Worm (Caenorhabditis elegans) whole organism, early embryonic: ENCODE results near the gene wars-1.

Source experiments
- B0310.2 ChIP-seq: sonication (generic microtip); optimal IDR thresholded peaks from 2 replicates; lab custom pipeline; 2016; ENCODE audit warnings: mild to moderate bottlenecking, missing genetic modification characterization, missing compliant biosample characterization
- F13C5.2 ChIP-seq: sonication (generic microtip); optimal IDR thresholded peaks from 2 replicates; lab custom pipeline; 2017; ENCODE audit warnings: mild to moderate bottlenecking, missing genetic modification characterization, inconsistent platforms, missing compliant biosample characterization
- aly-1 ChIP-seq: sonication (generic microtip); optimal IDR thresholded peaks from 2 replicates; lab custom pipeline; 2016; ENCODE audit warnings: missing genetic modification characterization, missing compliant biosample characterization
- ama-1 ChIP-seq: fragments of 150-350 bp; optimal IDR thresholded peaks from 2 replicates; lab custom pipeline; 2014
- ceh-13 ChIP-seq: fragments of 200-800 bp; sonication (Bioruptor generic); optimal IDR thresholded peaks from 2 replicates; lab custom pipeline; 2018; ENCODE audit warnings: mild to moderate bottlenecking, missing genetic modification characterization, missing compliant biosample characterization
- ceh-36 ChIP-seq: sonication (generic microtip); optimal IDR thresholded peaks from 2 replicates; lab custom pipeline; 2016; ENCODE audit warnings: missing genetic modification characterization, inconsistent platforms, missing compliant biosample characterization
- ets-7 ChIP-seq: sonication (generic microtip); optimal IDR thresholded peaks from 2 replicates; lab custom pipeline; 2016; ENCODE audit warnings: missing genotype, missing genetic modification characterization, missing compliant biosample characterization
- flt-1 ChIP-seq: fragments of 200-800 bp; sonication (Bioruptor generic); IDR thresholded peaks from 2 replicates; pipeline ENCODE4 v1.3.6; 2022; ENCODE audit warnings: missing genetic modification characterization, missing compliant biosample characterization
- hmbx-1 ChIP-seq: sonication (generic microtip); optimal IDR thresholded peaks from 2 replicates; lab custom pipeline; 2016; ENCODE audit warnings: mild to moderate bottlenecking, missing genetic modification characterization, missing compliant biosample characterization
- hmg-4 ChIP-seq: fragments of 200-800 bp; sonication (Bioruptor generic); optimal IDR thresholded peaks from 2 replicates; lab custom pipeline; 2018; ENCODE audit warnings: mild to moderate bottlenecking, missing genetic modification characterization, missing compliant biosample characterization
- hnd-1 ChIP-seq: sonication (generic microtip); optimal IDR thresholded peaks from 2 replicates; lab custom pipeline; 2016; ENCODE audit warnings: missing genetic modification characterization, missing compliant biosample characterization
- pes-1 ChIP-seq: fragments of 200-800 bp; sonication (Bioruptor generic); IDR thresholded peaks from 2 replicates; pipeline ENCODE4 v1.3.6; 2022; ENCODE audit warnings: missing genetic modification reagents, missing genetic modification characterization, missing compliant biosample characterization
- scrt-1 ChIP-seq: fragments of 200-800 bp; sonication (Bioruptor generic); IDR thresholded peaks from 2 replicates; pipeline ENCODE4 v1.3.6; 2022; ENCODE audit warnings: missing genetic modification characterization, missing compliant biosample characterization
- sea-1 ChIP-seq: fragments of 200-800 bp; sonication (Bioruptor generic); conservative IDR thresholded peaks from 2 replicates; pipeline ENCODE4 v1.3.6; 2022; ENCODE audit warnings: missing genetic modification characterization, missing compliant biosample characterization
- tbx-11 ChIP-seq: fragments of 200-800 bp; sonication (Bioruptor generic); IDR thresholded peaks from 2 replicates; pipeline ENCODE4 v1.3.6; 2022; ENCODE audit warnings: missing genetic modification characterization, missing compliant biosample characterization
- tbx-37 ChIP-seq: fragments of 200-800 bp; sonication (Bioruptor generic); conservative IDR thresholded peaks from 2 replicates; pipeline ENCODE4 v1.3.6; 2022; ENCODE audit warnings: missing genetic modification reagents, missing genetic modification characterization, missing compliant biosample characterization
- tra-4 ChIP-seq: sonication (generic microtip); optimal IDR thresholded peaks from 2 replicates; lab custom pipeline; 2017; ENCODE audit warnings: missing genetic modification characterization, missing compliant biosample characterization

The wars-1 gene

DNA sequence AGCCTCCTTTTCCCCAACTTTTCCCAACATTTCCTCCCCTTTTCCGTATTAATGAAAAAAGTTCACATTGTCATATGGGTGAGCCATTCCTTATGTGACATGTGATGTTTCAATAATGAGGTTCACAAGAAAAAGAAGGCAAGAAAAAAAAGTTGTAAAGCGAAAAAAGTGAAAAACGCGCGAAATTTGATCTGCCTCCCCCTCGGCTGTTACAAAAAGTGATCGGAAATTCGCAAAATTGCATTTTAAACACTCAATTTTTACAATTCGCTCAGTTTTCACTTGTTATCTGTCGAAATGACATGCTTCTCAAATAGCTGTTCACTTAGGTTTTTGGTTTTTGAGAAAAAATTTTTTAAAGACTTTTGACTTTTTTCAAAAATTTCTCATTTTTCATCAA, 37.5 kb downstream of the wars-1 start:
- TF ChIP-seq ets-7 (tag; lab: Kevin White, UChicago), result no peak
- no peak for TF ChIP-seq aly-1
- no peak for TF ChIP-seq tbx-37
- no peak for TF ChIP-seq ama-1
- TF ChIP-seq B0310.2, result no peak

DNA sequence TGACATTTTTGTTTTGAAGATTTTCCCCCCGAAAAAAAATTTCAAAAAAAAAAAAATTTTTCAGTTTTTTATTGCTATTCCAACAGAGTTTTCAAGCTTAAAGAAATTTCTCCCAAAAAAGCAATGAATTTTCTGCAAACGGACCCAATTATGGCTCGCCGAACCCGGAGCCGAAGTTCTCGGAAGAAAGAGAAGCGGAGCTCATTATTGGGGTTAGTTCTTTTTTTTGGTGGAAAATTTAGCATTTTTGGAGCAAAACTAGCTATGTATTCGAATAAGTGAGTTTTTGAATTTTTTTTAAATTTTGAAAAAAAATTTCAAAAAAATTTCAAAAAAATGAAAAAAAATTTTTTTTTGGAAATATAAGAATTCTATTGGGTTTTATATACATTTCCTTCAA, 39.4 kb downstream of the wars-1 start, which contains the start of gene ncs-5:
Gene ncs-5, plus strand, starts transcription at position 124 of the 400 bp plus-strand sequence.
- TF ChIP-seq hnd-1, result no peak
- no peak for TF ChIP-seq sea-1 (GFP tag; lab: Robert Waterston, UW)
- TF ChIP-seq scrt-1 (GFP tag; lab: Robert Waterston, UW), result no peak
- TF ChIP-seq aly-1, result no peak
- TF ChIP-seq ets-7 (tag; lab: Kevin White, UChicago), result no peak
- no peak for TF ChIP-seq flt-1 (GFP tag; lab: Robert Waterston, UW)
- no peak for TF ChIP-seq F13C5.2 (tag; lab: Kevin White, UChicago)
- TF ChIP-seq tbx-11 (GFP tag; lab: Robert Waterston, UW), result no peak
- no peak for TF ChIP-seq pes-1 (GFP tag; lab: Robert Waterston, UW)
- no peak for TF ChIP-seq hmbx-1 (tag; lab: Kevin White, UChicago)
- TF ChIP-seq ama-1, result no peak
- TF ChIP-seq ceh-36, result no peak
- no peak for TF ChIP-seq ceh-13 (GFP tag; lab: Kevin White, UChicago)
- no peak for TF ChIP-seq tra-4 (tag; lab: Kevin White, UChicago)
- TF ChIP-seq tbx-37, result no peak
- no peak for TF ChIP-seq B0310.2

DNA sequence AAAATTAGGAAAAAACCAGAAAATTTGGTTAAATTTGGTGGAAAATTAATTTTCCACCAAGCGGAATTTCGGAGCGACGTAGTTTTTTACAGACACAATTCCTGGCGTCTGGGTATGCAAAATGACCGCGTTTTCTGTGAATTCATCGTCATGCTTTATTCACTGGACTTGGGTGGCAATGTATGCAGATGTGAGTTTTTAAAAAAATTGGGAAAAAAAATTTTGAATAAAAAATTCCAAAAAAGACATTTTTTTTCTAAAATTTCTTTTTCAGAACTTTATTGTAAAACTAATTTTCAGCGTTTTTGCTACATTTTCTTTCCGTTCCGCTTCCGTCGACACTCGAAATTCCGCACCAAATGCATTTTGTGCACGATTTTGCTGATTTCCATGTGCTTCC, 47.7 kb downstream of the wars-1 start, which contains the start of gene C54E10.7:
Gene C54E10.7, plus strand, starts transcription at position 301 of the 400 bp plus-strand sequence.
- TF ChIP-seq ceh-36 (no peak), flt-1 (GFP tag; lab: Robert Waterston, UW) (no peak), F13C5.2 (tag; lab: Kevin White, UChicago) (no peak), hmbx-1 (tag; lab: Kevin White, UChicago) (no peak), tra-4 (tag; lab: Kevin White, UChicago) (no peak)

DNA sequence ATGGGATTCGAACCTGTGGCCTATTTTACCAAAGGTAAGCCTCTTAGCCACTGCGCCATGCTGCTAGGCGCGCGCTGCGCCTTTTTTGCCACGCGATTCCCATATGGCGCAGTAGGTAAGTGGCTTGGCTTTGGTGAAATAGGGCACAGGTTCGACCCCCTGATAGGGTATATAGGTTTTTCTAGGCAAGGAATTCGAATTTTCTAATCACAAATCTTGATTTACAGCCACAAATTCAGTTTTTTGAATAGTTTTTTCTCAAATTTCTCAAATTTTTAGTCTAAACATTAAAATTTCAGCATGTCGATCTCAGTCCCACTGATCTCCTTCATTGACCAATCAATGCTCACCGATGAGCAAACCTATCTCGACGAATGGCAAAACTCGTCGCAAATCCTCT, 48.3 kb downstream of the wars-1 start, which contains the start of gene C54E10.3:
Gene C54E10.3, plus strand, starts transcription at position 301 of the 400 bp plus-strand sequence.
- TF ChIP-seq flt-1 (GFP tag; lab: Robert Waterston, UW) (no peak), hmg-4 (GFP tag; lab: Kevin White, UChicago) (no peak), ceh-36 (no peak), aly-1 (no peak)

DNA sequence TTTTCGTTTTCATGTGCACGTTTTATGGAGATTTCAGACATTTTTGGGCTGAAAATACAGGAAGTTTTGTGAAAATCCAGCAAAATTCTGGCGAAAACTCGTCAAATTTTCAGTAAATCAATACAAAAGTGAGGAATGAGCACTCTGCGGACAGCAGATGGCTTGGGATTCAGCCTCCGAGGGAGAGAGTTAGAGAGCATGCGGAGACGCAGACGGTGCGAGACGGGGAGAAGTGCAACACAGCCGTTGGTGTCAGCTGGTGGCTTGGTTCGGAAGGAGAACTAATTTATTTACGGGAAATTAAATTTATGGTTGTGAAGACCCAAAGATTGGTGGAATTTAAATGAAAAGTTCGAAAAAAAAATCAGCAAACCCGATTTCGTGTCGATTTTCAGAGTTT, 50.4 kb downstream of the wars-1 start, which contains the start of gene C54E10.6:
Gene C54E10.6, minus strand, starts transcription at position 109 of the 400 bp plus-strand sequence.
- TF ChIP-seq F13C5.2 (tag; lab: Kevin White, UChicago) (peak; percentile 43), flt-1 (GFP tag; lab: Robert Waterston, UW) (no peak)

DNA sequence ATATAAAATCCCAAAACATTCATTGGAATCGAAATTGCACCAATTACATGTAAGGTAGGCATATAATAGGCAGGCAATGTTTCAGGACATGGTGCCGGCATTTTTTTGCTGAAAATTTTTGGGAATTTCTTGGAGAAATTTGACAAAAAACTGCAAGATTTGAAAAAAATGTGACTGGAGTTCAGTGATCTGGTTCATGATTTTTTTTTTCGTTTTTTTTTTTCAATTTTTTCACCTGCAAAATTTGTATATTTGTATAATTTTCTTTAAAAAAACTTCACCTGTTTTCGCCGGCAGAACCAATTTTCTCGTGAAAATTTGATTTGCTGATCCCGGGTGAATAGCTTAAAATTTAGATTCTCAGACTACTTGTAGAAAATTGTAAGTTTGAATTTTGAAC, 52.6 kb downstream of the wars-1 start, which contains the start of gene sri-10:
Gene sri-10, minus strand, starts transcription at position 101 of the 400 bp plus-strand sequence.
- TF ChIP-seq aly-1, result no peak

DNA sequence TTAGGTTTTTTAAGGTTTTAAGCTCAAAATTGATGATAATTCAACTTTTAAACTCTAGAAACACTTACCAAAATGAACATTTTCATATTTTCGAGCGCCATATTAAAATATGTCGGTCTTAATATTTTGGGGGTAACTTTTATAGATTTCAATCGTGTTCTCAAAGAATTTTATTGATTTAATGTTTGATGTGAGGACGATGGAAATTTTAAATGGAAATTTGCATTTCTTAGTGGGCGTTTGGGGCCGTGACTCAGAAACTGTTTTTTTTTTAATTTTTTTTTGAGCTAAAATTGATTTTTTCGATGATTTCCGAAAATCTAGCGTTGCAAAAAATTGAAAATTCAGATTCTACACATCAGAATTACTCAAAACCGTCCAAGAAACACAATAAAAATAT, 55.8 kb downstream of the wars-1 start, which contains the start of gene C54E10.10:
Gene C54E10.10, minus strand, starts transcription at position 101 of the 400 bp plus-strand sequence.
- TF ChIP-seq hnd-1 (no peak), tbx-11 (GFP tag; lab: Robert Waterston, UW) (no peak), tbx-37 (no peak), ama-1 (no peak), flt-1 (GFP tag; lab: Robert Waterston, UW) (no peak)
